Worm (Caenorhabditis elegans) whole organism, L2 larva: ENCODE results near the gene rab-19.

Experiments used
- F13H6.1 ChIP-seq: sonication (generic microtip); optimal IDR thresholded peaks from 2 replicates; lab custom pipeline; 2016; ENCODE audit warnings: missing genetic modification characterization, missing compliant biosample characterization
- ZK546.5 ChIP-seq: sonication (generic microtip); optimal IDR thresholded peaks from 2 replicates; lab custom pipeline; 2017; ENCODE audit warnings: missing biosample characterization, missing genetic modification characterization
- alr-1 ChIP-seq: fragments of 150-350 bp; optimal IDR thresholded peaks from 2 replicates; lab custom pipeline; 2014; ENCODE audit warnings: missing biosample characterization, missing genetic modification characterization
- aly-2 ChIP-seq: fragments of 150-350 bp; optimal IDR thresholded peaks from 2 replicates; lab custom pipeline; 2014; ENCODE audit warnings: missing biosample characterization, missing genetic modification characterization
- elt-3 ChIP-seq: sonication (generic microtip); optimal IDR thresholded peaks from 2 replicates; lab custom pipeline; 2017; ENCODE audit warnings: missing biosample characterization, missing genetic modification characterization
- lsy-2 ChIP-seq, 2 experiments: fragments of 150-350 bp in 1 of 2; sonication (generic microtip) in 1 of 2; optimal IDR thresholded peaks; 2 replicates each; lab custom pipeline; 2014 to 2017; ENCODE audit warnings: missing biosample characterization in 2 of 2, missing genetic modification characterization in 2 of 2
- mdl-1 ChIP-seq, 2 experiments: fragments of 150-350 bp in 1 of 2; sonication (generic microtip) in 1 of 2; optimal IDR thresholded peaks; 2 replicates each; lab custom pipeline; 2017; ENCODE audit warnings: missing biosample characterization in 2 of 2, missing genetic modification characterization in 2 of 2
- nhr-11 ChIP-seq: fragments of 150-350 bp; optimal IDR thresholded peaks from 2 replicates; lab custom pipeline; 2014; ENCODE audit warnings: missing biosample characterization, missing genetic modification characterization
- nhr-77 ChIP-seq: fragments of 150-350 bp; optimal IDR thresholded peaks from 2 replicates; lab custom pipeline; 2014; ENCODE audit warnings: missing biosample characterization, missing genetic modification characterization
- zag-1 ChIP-seq: fragments of 150-350 bp; optimal IDR thresholded peaks from 2 replicates; lab custom pipeline; 2014; ENCODE audit warnings: missing biosample characterization, missing genetic modification characterization

DNA sequence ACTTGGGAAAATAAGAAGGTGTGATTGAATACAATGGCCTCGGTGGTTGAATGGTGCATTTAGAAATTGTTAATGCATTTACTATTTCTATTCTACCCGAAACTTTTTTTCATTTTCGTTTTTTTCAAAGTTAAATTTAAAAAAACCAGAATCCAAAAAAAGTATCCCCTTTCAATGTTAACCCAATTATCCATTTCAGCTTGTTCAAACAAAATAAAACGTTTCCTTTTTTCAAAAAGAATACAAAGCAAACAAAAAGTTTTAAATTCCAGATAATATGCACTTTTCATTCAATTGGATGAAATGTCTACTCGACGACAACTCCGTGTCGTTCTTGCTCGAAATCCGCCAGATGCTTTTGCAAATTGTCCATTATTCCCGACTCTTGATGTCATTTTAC, 41.6 kb downstream of the rab-19 start, which contains the start of gene W02A2.5:
- TF ChIP-seq aly-2 (tag; lab: Kevin White, UChicago), result no peak
- TF ChIP-seq nhr-11, result no peak
- TF ChIP-seq nhr-77 (tag; lab: Kevin White, UChicago), result no peak
- TF ChIP-seq ZK546.5 (tag; lab: Kevin White, UChicago), result no peak
- TF ChIP-seq lsy-2 (tag; optimal IDR thresholded peaks at IDR 0.05; lab: Kevin White, UChicago), result no peak
- TF ChIP-seq F13H6.1 (tag; lab: Kevin White, UChicago), result no peak
- TF ChIP-seq alr-1 (tag; lab: Kevin White, UChicago), result no peak
- TF ChIP-seq elt-3 (tag; lab: Kevin White, UChicago), result no peak
- no peak for TF ChIP-seq zag-1 (tag; lab: Kevin White, UChicago)
- TF ChIP-seq mdl-1 (tag; optimal IDR thresholded peaks at IDR 0.05; lab: Kevin White, UChicago), result no peak
